Worm (Caenorhabditis elegans) whole organism, late embryonic: ENCODE results near the gene acs-21.

Experiments used
- F13H6.1 ChIP-seq: sonication (generic microtip); optimal IDR thresholded peaks from 2 replicates; lab custom pipeline; 2016; ENCODE audit warnings: missing genetic modification characterization, missing compliant biosample characterization
- K02D7.2 ChIP-seq: sonication (generic microtip); optimal IDR thresholded peaks from 2 replicates; lab custom pipeline; 2017; ENCODE audit warnings: mild to moderate bottlenecking, missing genetic modification characterization, missing compliant biosample characterization
- K09A11.1 ChIP-seq: sonication (generic microtip); optimal IDR thresholded peaks from 2 replicates; lab custom pipeline; 2017; ENCODE audit warnings: antibody characterized with exemption, mild to moderate bottlenecking, missing genetic modification characterization, missing compliant biosample characterization; ENCODE audit not compliant: insufficient read depth
- T23F11.4 ChIP-seq: fragments of 200-800 bp; sonication (Bioruptor generic); optimal IDR thresholded peaks from 2 replicates; lab custom pipeline; 2018; ENCODE audit warnings: mild to moderate bottlenecking, missing genetic modification characterization, missing compliant biosample characterization
- Y22D7AL.16 ChIP-seq: sonication (generic microtip); optimal IDR thresholded peaks from 2 replicates; lab custom pipeline; 2016; ENCODE audit warnings: missing genetic modification characterization, missing compliant biosample characterization
- ahr-1 ChIP-seq: sonication (generic microtip); optimal IDR thresholded peaks from 2 replicates; lab custom pipeline; 2016; ENCODE audit warnings: missing genetic modification characterization, missing compliant biosample characterization
- ceh-14 ChIP-seq: sonication (generic microtip); optimal IDR thresholded peaks from 2 replicates; lab custom pipeline; 2016; ENCODE audit warnings: missing genotype, missing genetic modification characterization, missing compliant biosample characterization
- ceh-18 ChIP-seq: sonication (generic microtip); optimal IDR thresholded peaks from 2 replicates; lab custom pipeline; 2016; ENCODE audit warnings: missing genetic modification characterization, missing compliant biosample characterization
- ceh-2 ChIP-seq: sonication (generic microtip); optimal IDR thresholded peaks from 2 replicates; lab custom pipeline; 2016; ENCODE audit warnings: missing genotype, missing genetic modification characterization, missing compliant biosample characterization
- ceh-30 ChIP-seq: fragments of 150-350 bp; optimal IDR thresholded peaks from 2 replicates; lab custom pipeline; 2014; ENCODE audit warnings: missing biosample characterization, missing genetic modification characterization
- ceh-34 ChIP-seq: sonication (generic microtip); optimal IDR thresholded peaks from 2 replicates; lab custom pipeline; 2016; ENCODE audit warnings: mild to moderate bottlenecking, missing genetic modification characterization, missing compliant biosample characterization
- ceh-48 ChIP-seq: sonication (generic microtip); optimal IDR thresholded peaks from 2 replicates; lab custom pipeline; 2016; ENCODE audit warnings: missing genetic modification characterization, inconsistent platforms, missing compliant biosample characterization
- ceh-6 ChIP-seq: fragments of 200-800 bp; sonication (Bioruptor generic); optimal IDR thresholded peaks from 2 replicates; lab custom pipeline; 2018; ENCODE audit warnings: mild to moderate bottlenecking, missing genetic modification characterization, missing compliant biosample characterization
- che-1 ChIP-seq: sonication (generic microtip); optimal IDR thresholded peaks from 2 replicates; lab custom pipeline; 2016; ENCODE audit warnings: mild to moderate bottlenecking, missing genetic modification characterization, missing compliant biosample characterization
- dve-1 ChIP-seq: sonication (generic microtip); optimal IDR thresholded peaks from 2 replicates; lab custom pipeline; 2017; ENCODE audit warnings: antibody characterized with exemption, mild to moderate bottlenecking, missing genetic modification characterization, missing compliant biosample characterization
- ets-4 ChIP-seq: sonication (generic microtip); optimal IDR thresholded peaks from 2 replicates; lab custom pipeline; 2016; ENCODE audit warnings: missing genetic modification characterization, missing compliant biosample characterization
- eyg-1 ChIP-seq: sonication (generic microtip); optimal IDR thresholded peaks from 2 replicates; lab custom pipeline; 2016; ENCODE audit warnings: missing genotype, missing genetic modification characterization, missing compliant biosample characterization
- fkh-6 ChIP-seq: sonication (generic microtip); optimal IDR thresholded peaks from 2 replicates; lab custom pipeline; 2016; ENCODE audit warnings: missing genetic modification characterization, missing compliant biosample characterization
- gmeb-2 ChIP-seq: sonication (generic microtip); optimal IDR thresholded peaks from 2 replicates; lab custom pipeline; 2016; ENCODE audit warnings: missing genetic modification characterization, inconsistent platforms, missing compliant biosample characterization
- hlh-15 ChIP-seq: sonication (generic microtip); optimal IDR thresholded peaks from 2 replicates; lab custom pipeline; 2016; ENCODE audit warnings: missing genetic modification characterization, missing compliant biosample characterization
- hlh-30 ChIP-seq: sonication (generic microtip); optimal IDR thresholded peaks from 2 replicates; lab custom pipeline; 2017; ENCODE audit warnings: antibody characterized with exemption, missing genetic modification characterization, missing compliant biosample characterization; ENCODE audit not compliant: insufficient read depth
- hlh-6 ChIP-seq: sonication (generic microtip); optimal IDR thresholded peaks from 2 replicates; lab custom pipeline; 2016; ENCODE audit warnings: missing genotype, missing genetic modification characterization, missing compliant biosample characterization
- hlh-8 ChIP-seq: sonication (generic microtip); optimal IDR thresholded peaks from 2 replicates; lab custom pipeline; 2016; ENCODE audit warnings: missing genotype, missing genetic modification characterization, missing compliant biosample characterization
- lim-6 ChIP-seq: sonication (generic microtip); optimal IDR thresholded peaks from 2 replicates; lab custom pipeline; 2016; ENCODE audit warnings: missing genetic modification characterization, missing compliant biosample characterization
- madf-2 ChIP-seq: sonication (generic microtip); optimal IDR thresholded peaks from 2 replicates; lab custom pipeline; 2017; ENCODE audit warnings: missing genetic modification characterization, missing compliant biosample characterization
- nfya-1 ChIP-seq: sonication (generic microtip); optimal IDR thresholded peaks from 2 replicates; lab custom pipeline; 2017; ENCODE audit warnings: missing genetic modification characterization, mild to moderate bottlenecking, missing compliant biosample characterization, antibody characterized with exemption, moderate library complexity
- nhr-11 ChIP-seq: fragments of 150-350 bp; optimal IDR thresholded peaks from 2 replicates; lab custom pipeline; 2014; ENCODE audit warnings: missing biosample characterization, missing genetic modification characterization
- odd-2 ChIP-seq: sonication (generic microtip); optimal IDR thresholded peaks from 2 replicates; lab custom pipeline; 2017; ENCODE audit warnings: antibody characterized with exemption, mild to moderate bottlenecking, missing genetic modification characterization, missing compliant biosample characterization
- pat-9 ChIP-seq: fragments of 200-800 bp; sonication (Bioruptor generic); optimal IDR thresholded peaks from 2 replicates; lab custom pipeline; 2018; ENCODE audit warnings: mild to moderate bottlenecking, missing genetic modification characterization, moderate library complexity, missing compliant biosample characterization
- pax-1 ChIP-seq: fragments of 150-350 bp; optimal IDR thresholded peaks from 2 replicates; lab custom pipeline; 2014; ENCODE audit warnings: missing biosample characterization, missing genetic modification characterization
- pha-2 ChIP-seq: sonication (generic microtip); optimal IDR thresholded peaks from 2 replicates; lab custom pipeline; 2017; ENCODE audit warnings: mild to moderate bottlenecking, missing genetic modification characterization, missing compliant biosample characterization
- pha-4 ChIP-seq: fragments of 150-350 bp; optimal IDR thresholded peaks from 2 replicates; lab custom pipeline; 2018; ENCODE audit warnings: missing biosample characterization, missing genetic modification reagents, missing genetic modification characterization
- pqm-1 ChIP-seq: sonication (generic microtip); optimal IDR thresholded peaks from 2 replicates; lab custom pipeline; 2016; ENCODE audit warnings: missing genetic modification characterization, missing compliant biosample characterization
- sox-2 ChIP-seq: fragments of 200-800 bp; sonication (Bioruptor generic); IDR thresholded peaks from 2 replicates; pipeline ENCODE4 v1.3.6; 2022; ENCODE audit warnings: missing genetic modification reagents, missing genetic modification characterization, missing compliant biosample characterization
- sox-4 ChIP-seq: sonication (generic microtip); optimal IDR thresholded peaks from 2 replicates; lab custom pipeline; 2017; ENCODE audit warnings: mild to moderate bottlenecking, missing genetic modification characterization, inconsistent platforms, missing compliant biosample characterization
- tbx-7 ChIP-seq: sonication (generic microtip); optimal IDR thresholded peaks from 2 replicates; lab custom pipeline; 2016; ENCODE audit warnings: missing genotype, missing genetic modification characterization, missing compliant biosample characterization
- ttx-3 ChIP-seq: sonication (generic microtip); optimal IDR thresholded peaks from 2 replicates; lab custom pipeline; 2016; ENCODE audit warnings: missing genetic modification reagents, missing genetic modification characterization, missing compliant biosample characterization
- unc-42 ChIP-seq: sonication (generic microtip); optimal IDR thresholded peaks from 2 replicates; lab custom pipeline; 2016; ENCODE audit warnings: missing genotype, missing genetic modification characterization, missing compliant biosample characterization
- unc-55 ChIP-seq: sonication (generic microtip); optimal IDR thresholded peaks from 2 replicates; lab custom pipeline; 2017; ENCODE audit warnings: missing biosample characterization, missing genetic modification reagents, missing genetic modification characterization
- unc-86 ChIP-seq: sonication (generic microtip); optimal IDR thresholded peaks from 2 replicates; lab custom pipeline; 2016; ENCODE audit warnings: missing genetic modification characterization, missing compliant biosample characterization
- ztf-16 ChIP-seq: sonication (generic microtip); optimal IDR thresholded peaks from 2 replicates; lab custom pipeline; 2017; ENCODE audit warnings: missing genetic modification characterization, missing compliant biosample characterization

Gene acs-21

ce11 chrV:3119185-3119584, 30.3 kb downstream of the acs-21 start:
- TF ChIP-seq pha-2 (no peak), hlh-6 (tag; lab: Kevin White, UChicago) (no peak), ceh-2 (tag; lab: Kevin White, UChicago) (no peak), unc-42 (no peak), odd-2 (no peak), che-1 (tag; lab: Kevin White, UChicago) (no peak), ceh-6 (GFP tag; lab: Kevin White, UChicago) (no peak), Y22D7AL.16 (no peak), hlh-8 (tag; lab: Kevin White, UChicago) (no peak), nhr-11 (tag; lab: Kevin White, UChicago) (no peak), fkh-6 (tag; lab: Kevin White, UChicago) (no peak), tbx-7 (tag; lab: Kevin White, UChicago) (no peak), hlh-15 (no peak)

ce11 chrV:3121743-3122142, 32.9 kb downstream of the acs-21 start, which contains the start of gene srt-56:
Gene srt-56, minus strand, starts transcription at chrV:3121843.
- TF ChIP-seq nfya-1 (tag; lab: Kevin White, UChicago) (no peak), madf-2 (tag; lab: Kevin White, UChicago) (no peak), gmeb-2 (tag; lab: Kevin White, UChicago) (no peak), lim-6 (no peak), tbx-7 (tag; lab: Kevin White, UChicago) (no peak), K02D7.2 (tag; lab: Kevin White, UChicago) (no peak), ceh-6 (GFP tag; lab: Kevin White, UChicago) (no peak), ztf-16 (tag; lab: Kevin White, UChicago) (no peak), ttx-3 (tag; lab: Kevin White, UChicago) (no peak), pax-1 (tag; lab: Kevin White, UChicago) (no peak), ceh-14 (tag; lab: Kevin White, UChicago) (no peak), sox-2 (GFP tag; lab: Robert Waterston, UW) (no peak), ets-4 (no peak), pqm-1 (tag; lab: Kevin White, UChicago) (no peak), sox-4 (no peak)

DNA sequence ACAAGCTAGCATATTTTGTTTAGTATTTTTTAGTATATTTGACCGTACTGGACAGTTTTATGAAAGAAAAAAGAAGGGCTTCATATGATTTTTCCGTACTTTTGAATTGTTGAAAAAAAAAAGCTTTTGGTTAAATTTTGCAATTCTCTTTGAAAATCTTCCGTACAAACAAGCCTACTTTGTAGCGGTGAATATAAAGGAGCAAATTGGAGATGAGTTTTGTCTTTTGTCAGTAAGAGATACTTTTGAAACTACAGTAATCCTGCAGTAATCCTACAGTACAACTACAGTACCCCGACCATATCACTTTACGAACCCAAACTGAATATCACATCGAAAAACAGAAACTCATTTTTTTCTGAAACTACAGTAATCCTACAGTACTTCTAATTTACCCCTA, 33.5 kb downstream of the acs-21 start:
- TF ChIP-seq ceh-2 (tag; lab: Kevin White, UChicago) (no peak), ceh-34 (tag; lab: Kevin White, UChicago) (no peak), ceh-14 (tag; lab: Kevin White, UChicago) (no peak), unc-86 (tag; lab: Kevin White, UChicago) (no peak), K02D7.2 (tag; lab: Kevin White, UChicago) (no peak), T23F11.4 (GFP tag; lab: Kevin White, UChicago) (no peak), dve-1 (tag; lab: Kevin White, UChicago) (no peak), pqm-1 (tag; lab: Kevin White, UChicago) (no peak), unc-55 (GFP tag; lab: Kevin White, UChicago) (no peak), pat-9 (tag; lab: Kevin White, UChicago) (no peak)
- TF ChIP-seq, all 69 proteins: peak for 0

- no peak for TF ChIP-seq ceh-18
- TF ChIP-seq hlh-30 (tag; lab: Kevin White, UChicago) = no peak
- TF ChIP-seq pha-4 (tag; lab: Kevin White, UChicago) = no peak
- TF ChIP-seq tbx-7 (tag; lab: Kevin White, UChicago) = no peak
- no peak for TF ChIP-seq eyg-1
- TF ChIP-seq F13H6.1 (tag; lab: Kevin White, UChicago) = no peak
- TF ChIP-seq gmeb-2 (tag; lab: Kevin White, UChicago) = no peak
- no peak for TF ChIP-seq odd-2
- no peak for TF ChIP-seq ceh-30 (tag; lab: Kevin White, UChicago)
- no peak for TF ChIP-seq ceh-48 (tag; lab: Kevin White, UChicago)
- no peak for TF ChIP-seq ceh-2 (tag; lab: Kevin White, UChicago)
- no peak for TF ChIP-seq pax-1 (tag; lab: Kevin White, UChicago)
- TF ChIP-seq ets-4 = no peak
- no peak for TF ChIP-seq ceh-6 (GFP tag; lab: Kevin White, UChicago)
- TF ChIP-seq ztf-16 (tag; lab: Kevin White, UChicago) = no peak
- TF ChIP-seq K09A11.1 (tag; lab: Kevin White, UChicago) = no peak
- no peak for TF ChIP-seq hlh-6 (tag; lab: Kevin White, UChicago)
- no peak for TF ChIP-seq ahr-1 (tag; lab: Kevin White, UChicago)
Observed at ce11 chrV:3124912-3125311, 36.0 kb downstream of the acs-21 start, which contains the start of gene Y73C8C.12. Gene Y73C8C.12, plus strand, starts transcription at chrV:3125212.
